Worm (Caenorhabditis elegans) whole organism, young adult: Measurements from ENCODE around the gene cht-5.

Experiments used
- D2030.7 ChIP-seq: fragments of 200-800 bp; sonication (Bioruptor generic); IDR thresholded peaks from 2 replicates; pipeline ENCODE4 v1.3.6; 2022; ENCODE audit warnings: missing genetic modification reagents, missing genetic modification characterization, missing compliant biosample characterization
- F23B12.7 ChIP-seq: sonication (generic microtip); optimal IDR thresholded peaks from 2 replicates; lab custom pipeline; 2017; ENCODE audit warnings: missing genetic modification characterization, mild to moderate bottlenecking, missing compliant biosample characterization, antibody characterized with exemption, moderate library complexity; ENCODE audit not compliant: insufficient read depth
- F33H1.4 ChIP-seq: fragments of 200-800 bp; sonication (Bioruptor generic); IDR thresholded peaks from 2 replicates; pipeline ENCODE4 v1.3.6; 2022; ENCODE audit warnings: missing genetic modification reagents, missing genetic modification characterization, missing compliant biosample characterization
- F52B5.7 ChIP-seq: sonication (generic microtip); optimal IDR thresholded peaks from 2 replicates; lab custom pipeline; 2016; ENCODE audit warnings: mild to moderate bottlenecking, missing genetic modification characterization, missing compliant biosample characterization
- K11D2.4 ChIP-seq: fragments of 200-800 bp; sonication (Bioruptor generic); IDR thresholded peaks from 2 replicates; pipeline ENCODE4 v1.3.6; 2022; ENCODE audit warnings: missing genetic modification reagents, missing genetic modification characterization, missing compliant biosample characterization
- aptf-2 ChIP-seq: fragments of 200-800 bp; sonication (Bioruptor generic); conservative IDR thresholded peaks from 2 replicates; pipeline ENCODE4 v1.3.6; 2022; ENCODE audit warnings: missing genetic modification reagents, missing genetic modification characterization, missing compliant biosample characterization
- bed-1 ChIP-seq: fragments of 200-800 bp; sonication (Bioruptor generic); IDR thresholded peaks from 2 replicates; pipeline ENCODE4 v1.3.6; 2022; ENCODE audit warnings: missing genetic modification reagents, missing genetic modification characterization, missing compliant biosample characterization
- bed-2 ChIP-seq: fragments of 200-800 bp; sonication (Bioruptor generic); IDR thresholded peaks from 2 replicates; pipeline ENCODE4 v1.3.6; 2022; ENCODE audit warnings: missing genetic modification reagents, missing genetic modification characterization, missing compliant biosample characterization
- cebp-2 ChIP-seq: fragments of 200-800 bp; sonication (Bioruptor generic); IDR thresholded peaks from 2 replicates; pipeline ENCODE4 v1.3.6; 2022; ENCODE audit warnings: missing genetic modification characterization, missing compliant biosample characterization
- ceh-79 ChIP-seq: sonication (generic microtip); optimal IDR thresholded peaks from 2 replicates; lab custom pipeline; 2017; ENCODE audit warnings: mild to moderate bottlenecking, missing genetic modification characterization, missing compliant biosample characterization
- chd-7 ChIP-seq: sonication (generic microtip); optimal IDR thresholded peaks from 2 replicates; lab custom pipeline; 2016; ENCODE audit warnings: mild to moderate bottlenecking, missing genetic modification characterization, moderate library complexity, missing compliant biosample characterization
- dox-1 ChIP-seq: fragments of 200-800 bp; sonication (Bioruptor generic); IDR thresholded peaks from 2 replicates; pipeline ENCODE4 v1.3.6; 2022; ENCODE audit warnings: missing genetic modification reagents, missing genetic modification characterization, missing compliant biosample characterization
- egrh-3 ChIP-seq: fragments of 200-800 bp; sonication (Bioruptor generic); IDR thresholded peaks from 2 replicates; pipeline ENCODE4 v1.3.6; 2022; ENCODE audit warnings: missing genetic modification reagents, missing genetic modification characterization, missing compliant biosample characterization
- ekl-4 ChIP-seq: fragments of 200-800 bp; sonication (Bioruptor generic); IDR thresholded peaks from 2 replicates; pipeline ENCODE4 v1.3.6; 2022; ENCODE audit warnings: missing genetic modification reagents, missing genetic modification characterization, missing compliant biosample characterization
- fkh-3 ChIP-seq: sonication (generic microtip); optimal IDR thresholded peaks from 2 replicates; lab custom pipeline; 2016; ENCODE audit warnings: mild to moderate bottlenecking, missing genetic modification characterization, missing compliant biosample characterization
- hsf-1 ChIP-seq: fragments of 200-800 bp; sonication (Bioruptor generic); IDR thresholded peaks from 2 replicates; pipeline ENCODE4 v1.3.6; 2022; ENCODE audit warnings: missing genetic modification reagents, missing genetic modification characterization, missing compliant biosample characterization
- lin-26 ChIP-seq: fragments of 200-800 bp; sonication (Bioruptor generic); IDR thresholded peaks from 2 replicates; pipeline ENCODE4 v1.3.6; 2022; ENCODE audit warnings: missing genetic modification reagents, missing genetic modification characterization, missing compliant biosample characterization
- lin-35 ChIP-seq, 3 experiments: fragments of 150-350 bp in 2 of 3; sonication (generic microtip) in 1 of 3; optimal IDR thresholded peaks; 2 replicates each; lab custom pipeline; 2014 to 2018; ENCODE audit warnings: missing biosample characterization in 3 of 3, missing genetic modification characterization in 3 of 3, missing genetic modification reagents in 3 of 3
- madf-8 ChIP-seq: fragments of 200-800 bp; sonication (Bioruptor generic); conservative IDR thresholded peaks from 2 replicates; pipeline ENCODE4 v1.3.6; 2022; ENCODE audit warnings: missing genetic modification reagents, missing genetic modification characterization, missing compliant biosample characterization
- mel-28 ChIP-seq: sonication (generic microtip); optimal IDR thresholded peaks from 2 replicates; lab custom pipeline; 2016; ENCODE audit warnings: borderline replicate concordance, mild to moderate bottlenecking, missing genetic modification characterization, missing compliant biosample characterization
- nhr-80 ChIP-seq: sonication (generic microtip); optimal IDR thresholded peaks from 2 replicates; lab custom pipeline; 2016; ENCODE audit warnings: missing genetic modification characterization, missing compliant biosample characterization
- rcor-1 ChIP-seq: fragments of 200-800 bp; sonication (Bioruptor generic); IDR thresholded peaks from 2 replicates; pipeline ENCODE4 v1.3.6; 2022; ENCODE audit warnings: missing genetic modification reagents, missing genetic modification characterization, missing compliant biosample characterization
- snpc-4 ChIP-seq, 5 experiments: fragments of 150-350 bp in 1 of 5; sonication (generic microtip) in 4 of 5; optimal IDR thresholded peaks; 2 replicates each; lab custom pipeline; 2014 to 2018; ENCODE audit warnings: missing genetic modification characterization in 5 of 5, missing biosample characterization in 3 of 5, antibody characterized with exemption in 2 of 5, mild to moderate bottlenecking in 2 of 5, missing compliant biosample characterization in 2 of 5, missing genotype in 2 of 5, moderate library complexity in 2 of 5, missing genetic modification reagents in 1 of 5
- unc-62 ChIP-seq: fragments of 150-350 bp; optimal IDR thresholded peaks from 2 replicates; lab custom pipeline; 2014; ENCODE audit warnings: missing biosample characterization, missing genetic modification reagents, missing genetic modification characterization
- xnd-1 ChIP-seq: sonication (generic microtip); optimal IDR thresholded peaks from 2 replicates; lab custom pipeline; 2016; ENCODE audit warnings: missing genotype, missing genetic modification reagents, missing genetic modification characterization, missing compliant biosample characterization
- ztf-18 ChIP-seq: sonication (generic microtip); optimal IDR thresholded peaks from 2 replicates; lab custom pipeline; 2016; ENCODE audit warnings: missing genotype, mild to moderate bottlenecking, missing genetic modification characterization, missing compliant biosample characterization
- ztf-6 ChIP-seq: fragments of 200-800 bp; sonication (Bioruptor generic); IDR thresholded peaks from 2 replicates; pipeline ENCODE4 v1.3.6; 2022; ENCODE audit warnings: missing genetic modification reagents, missing genetic modification characterization, missing compliant biosample characterization

The cht-5 gene

ce11 chrV:10094374-10094773, 20.1 kb upstream of the cht-5 start, which contains the start of gene srd-49:
TSS of gene srd-49 (plus strand) at chrV:10094674.
- TF ChIP-seq ztf-6 (no peak), madf-8 (GFP tag; lab: Robert Waterston, UW) (no peak), unc-62 (GFP tag; lab: Kevin White, UChicago) (no peak), F52B5.7 (tag; lab: Kevin White, UChicago) (no peak), F23B12.7 (tag; lab: Kevin White, UChicago) (no peak), rcor-1 (GFP tag; lab: Robert Waterston, UW) (no peak), fkh-3 (tag; lab: Kevin White, UChicago) (no peak), ekl-4 (GFP tag; lab: Robert Waterston, UW) (no peak), ztf-18 (tag; lab: Kevin White, UChicago) (no peak), egrh-3 (GFP tag; lab: Robert Waterston, UW) (no peak), K11D2.4 (no peak)

ce11 chrV:10096932-10097331, 17.5 kb upstream of the cht-5 start:
- TF ChIP-seq unc-62 (GFP tag; lab: Kevin White, UChicago) = no peak
- no peak for TF ChIP-seq chd-7 (tag; lab: Kevin White, UChicago)
- peak; percentile 62 for TF ChIP-seq nhr-80 (tag; lab: Kevin White, UChicago)

- TF ChIP-seq D2030.7 (GFP tag; lab: Robert Waterston, UW) (no peak), bed-2 (GFP tag; lab: Robert Waterston, UW) (no peak), cebp-2 (no peak), dox-1 (no peak), lin-35 (GFP tag; optimal IDR thresholded peaks at IDR 0.05; lab: Kevin White, UChicago) (no peak), unc-62 (GFP tag; lab: Kevin White, UChicago) (peak; percentile 14), nhr-80 (tag; lab: Kevin White, UChicago) (peak; percentile 52)
These were observed 16.0 kb upstream of the cht-5 start, which contains the start of gene ugt-47 for ce11 chrV:10098429-10098828. TSS of gene ugt-47 (minus strand) at chrV:10098597.

- TF ChIP-seq F33H1.4 (GFP tag; lab: Robert Waterston, UW) = no peak
- no peak for TF ChIP-seq ceh-79 (tag; lab: Kevin White, UChicago)
- no peak for TF ChIP-seq hsf-1
- no peak for TF ChIP-seq K11D2.4
- no peak for TF ChIP-seq xnd-1 (tag; lab: Kevin White, UChicago)
- no peak for TF ChIP-seq lin-26 (GFP tag; lab: Robert Waterston, UW)
- no peak for TF ChIP-seq bed-1 (GFP tag; lab: Robert Waterston, UW)
- TF ChIP-seq mel-28 (tag; lab: Kevin White, UChicago) = no peak
These were observed 12.5 kb upstream of the cht-5 start, which contains the start of gene C08B6.14 for ce11 chrV:10101916-10102315. TSS of gene C08B6.14 (minus strand) at chrV:10102016.

ce11 chrV:10103811-10104210, 10.6 kb upstream of the cht-5 start:
- TF ChIP-seq aptf-2 (GFP tag; lab: Robert Waterston, UW) (no peak), nhr-80 (tag; lab: Kevin White, UChicago) (peak; percentile 9)

ce11 chrV:10104785-10105310, 9.6 kb upstream of the cht-5 start, which contains the start of gene ugt-17:
TSS of gene ugt-17 (minus strand) at chrV:10104964.
- peak; percentile 74 for TF ChIP-seq nhr-80 (tag; lab: Kevin White, UChicago)
- no peak for TF ChIP-seq ztf-18 (tag; lab: Kevin White, UChicago)
- TF ChIP-seq snpc-4 (GFP tag; optimal IDR thresholded peaks at IDR 0.05; lab: Kevin White, UChicago) = no peak
- TF ChIP-seq snpc-4 (tag; optimal IDR thresholded peaks at IDR 0.05; lab: Kevin White, UChicago) = peak in 1 of 4 experiments; percentile 8
